Worm (Caenorhabditis elegans): ENCODE data around the gene srlf-26.

DNA sequence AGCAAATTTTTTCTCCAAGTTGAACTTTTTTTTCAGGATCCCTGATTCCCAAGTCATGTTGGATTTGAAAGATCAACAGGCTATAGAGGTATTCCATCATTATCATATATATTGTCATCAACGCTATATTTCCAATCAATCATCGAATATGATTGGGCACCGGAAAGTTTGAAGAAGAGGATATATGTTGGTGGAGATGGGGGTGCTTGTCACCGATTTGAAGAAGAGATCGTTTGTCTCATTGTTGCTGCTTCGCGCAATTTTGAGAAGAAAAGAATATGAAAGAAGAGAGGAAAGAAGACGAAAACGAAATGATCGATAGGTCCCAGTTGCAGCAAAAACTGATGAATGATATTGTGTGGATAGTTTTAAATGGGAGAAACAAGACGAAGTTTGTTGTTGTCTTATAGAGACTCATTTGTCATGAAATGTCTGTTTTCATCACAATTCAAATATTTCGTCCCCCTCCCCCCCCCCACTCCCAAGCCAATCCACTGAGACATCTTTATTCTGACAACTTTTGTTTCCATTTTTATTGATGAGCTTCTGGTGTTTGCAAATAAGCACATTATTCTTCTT, 10.6 kb downstream of the srlf-26 start, which contains the start of gene T23G4.2:
- no peak for TF ChIP-seq nhr-12 (tag; optimal IDR thresholded peaks at IDR 0.05)
- no peak for TF ChIP-seq pha-4 (tag; optimal IDR thresholded peaks at IDR 0.05)
- TF ChIP-seq nhr-237 (tag; optimal IDR thresholded peaks at IDR 0.05): no peak
- TF ChIP-seq blmp-1 (tag; optimal IDR thresholded peaks at IDR 0.05): no peak
- TF ChIP-seq unc-62 (GFP tag; optimal IDR thresholded peaks at IDR 0.05): peak; percentile 87
- no peak for TF ChIP-seq nhr-76 (tag; optimal IDR thresholded peaks at IDR 0.05)
- TF ChIP-seq tbx-8 (GFP tag; optimal IDR thresholded peaks at IDR 0.05): no peak
- TF ChIP-seq sptf-1 (tag; optimal IDR thresholded peaks at IDR 0.05): no peak
- no peak for TF ChIP-seq mep-1 (tag; optimal IDR thresholded peaks at IDR 0.05)
- no peak for TF ChIP-seq elt-1 (tag; optimal IDR thresholded peaks at IDR 0.05; ENCODE audit: borderline replicate concordance, insufficient read depth)
- TF ChIP-seq M03D4.4 (tag; optimal IDR thresholded peaks at IDR 0.05): no peak
- no peak for TF ChIP-seq ztf-11 (tag; optimal IDR thresholded peaks at IDR 0.05)
- no peak for TF ChIP-seq snpc-4 (tag; optimal IDR thresholded peaks at IDR 0.05)
